Fruit fly (Drosophila melanogaster) whole organism, embryonic: ENCODE results near the gene ckd.

ENCODE experiments used
- Ada2b ChIP-seq: fragments of 200-800 bp; sonication (Bioruptor generic); IDR thresholded peaks from 2 replicates; pipeline ENCODE4 v1.3.6; 2022; ENCODE audit warnings: missing biosample characterization, missing genetic modification characterization
- Bgb ChIP-seq: fragments of 200-800 bp; sonication (Bioruptor generic); IDR thresholded peaks from 2 replicates; pipeline ENCODE4 v1.3.6; 2022; ENCODE audit warnings: missing biosample characterization, missing genetic modification characterization; ENCODE audit not compliant: partially characterized antibody
- C15 ChIP-seq: fragments of 200-800 bp; sonication (Bioruptor generic); IDR thresholded peaks from 3 replicates; pipeline ENCODE4 v1.3.6; 2022; ENCODE audit warnings: missing biosample characterization, missing genetic modification characterization
- CG10209 ChIP-seq: fragments of 200-800 bp; sonication (Bioruptor generic); optimal IDR thresholded peaks from 3 replicates; lab custom pipeline; 2017; ENCODE audit warnings: missing biosample characterization, mild to moderate bottlenecking, missing genetic modification characterization, missing genetic modification reagents
- CG11723 ChIP-seq: fragments of 200-800 bp; sonication (Bioruptor generic); optimal IDR thresholded peaks from 2 replicates; lab custom pipeline; 2017; ENCODE audit warnings: missing biosample characterization, mild to moderate bottlenecking, missing genetic modification characterization
- CG15601 ChIP-seq: fragments of 200-800 bp; sonication (Bioruptor generic); optimal IDR thresholded peaks from 3 replicates; lab custom pipeline; 2019; ENCODE audit warnings: missing biosample characterization, mild to moderate bottlenecking, missing genetic modification characterization, moderate library complexity
- CG1602 ChIP-seq: fragments of 200-800 bp; sonication (Bioruptor generic); optimal IDR thresholded peaks from 3 replicates; lab custom pipeline; 2016; ENCODE audit warnings: missing biosample characterization, missing genetic modification characterization
- CG1603 ChIP-seq: fragments of 200-800 bp; sonication (Bioruptor generic); optimal IDR thresholded peaks from 2 replicates; lab custom pipeline; 2019; ENCODE audit warnings: missing biosample characterization, mild to moderate bottlenecking, missing genetic modification characterization, moderate library complexity
- CG1647 ChIP-seq: fragments of 200-800 bp; sonication (Bioruptor generic); optimal IDR thresholded peaks from 3 replicates; lab custom pipeline; 2016; ENCODE audit warnings: missing biosample characterization, missing genetic modification characterization
- CG2202 ChIP-seq: fragments of 200-800 bp; sonication (Bioruptor generic); optimal IDR thresholded peaks from 2 replicates; lab custom pipeline; 2018; ENCODE audit warnings: missing biosample characterization, mild to moderate bottlenecking, missing genetic modification characterization
- CG30020 ChIP-seq: fragments of 200-800 bp; optimal IDR thresholded peaks from 2 replicates; lab custom pipeline; 2019; ENCODE audit warnings: missing biosample characterization, mild to moderate bottlenecking, missing genetic modification characterization, moderate library complexity
- CG3281 ChIP-seq: fragments of 200-800 bp; sonication (Bioruptor generic); optimal IDR thresholded peaks from 3 replicates; lab custom pipeline; 2017; ENCODE audit warnings: missing biosample characterization, mild to moderate bottlenecking, missing genetic modification characterization
- CG33557 ChIP-seq: fragments of 200-800 bp; sonication (Bioruptor generic); optimal IDR thresholded peaks from 2 replicates; lab custom pipeline; 2019; ENCODE audit warnings: missing biosample characterization, mild to moderate bottlenecking, missing genetic modification characterization, moderate library complexity
- CG34376 ChIP-seq: fragments of 200-800 bp; sonication (Bioruptor generic); optimal IDR thresholded peaks from 2 replicates; lab custom pipeline; 2018; ENCODE audit warnings: missing biosample characterization, mild to moderate bottlenecking, missing genetic modification characterization
- CG43689 ChIP-seq: fragments of 200-800 bp; sonication (Bioruptor generic); IDR thresholded peaks from 2 replicates; pipeline ENCODE4 v1.3.6; 2022; ENCODE audit warnings: missing biosample characterization, missing genetic modification characterization
- CG4404 ChIP-seq: fragments of 200-800 bp; sonication (Bioruptor generic); IDR thresholded peaks from 2 replicates; pipeline ENCODE4 v1.3.6; 2022; ENCODE audit warnings: missing biosample characterization, missing genetic modification characterization
- CG4854 ChIP-seq: fragments of 200-800 bp; sonication (Bioruptor generic); optimal IDR thresholded peaks from 2 replicates; lab custom pipeline; 2016; ENCODE audit warnings: missing biosample characterization, missing genetic modification characterization, inconsistent platforms
- CG7987 ChIP-seq: fragments of 200-800 bp; sonication (Bioruptor generic); optimal IDR thresholded peaks from 2 replicates; lab custom pipeline; 2018; ENCODE audit warnings: missing biosample characterization, mild to moderate bottlenecking, missing genetic modification characterization, moderate library complexity
- CG8290 ChIP-seq, 3 experiments: fragments of 200-800 bp; sonication (Bioruptor generic); optimal IDR thresholded peaks; 2 replicates each; lab custom pipeline; 2016 to 2019; ENCODE audit warnings: missing biosample characterization in 3 of 3, missing genetic modification characterization in 3 of 3, mild to moderate bottlenecking in 2 of 3, moderate library complexity in 1 of 3
- CG8765 ChIP-seq: fragments of 200-800 bp; sonication (Bioruptor generic); IDR thresholded peaks from 2 replicates; pipeline ENCODE4 v1.3.6; 2022; ENCODE audit warnings: missing biosample characterization, missing genetic modification characterization
- CkIIα-i1 ChIP-seq: fragments of 200-800 bp; sonication (Bioruptor generic); IDR thresholded peaks from 2 replicates; pipeline ENCODE4 v1.3.6; 2022; ENCODE audit warnings: missing biosample characterization, missing genetic modification characterization
- Dbx ChIP-seq: fragments of 200-800 bp; sonication (Bioruptor generic); IDR thresholded peaks from 3 replicates; pipeline ENCODE4 v1.3.6; 2022; ENCODE audit warnings: missing biosample characterization, missing genetic modification characterization
- Deaf1 ChIP-seq: fragments of 200-800 bp; optimal IDR thresholded peaks from 3 replicates; lab custom pipeline; 2019; ENCODE audit warnings: missing biosample characterization, mild to moderate bottlenecking, missing genetic modification characterization, moderate library complexity
- E2f2 ChIP-seq: fragments of 200-800 bp; sonication (Bioruptor generic); IDR thresholded peaks from 2 replicates; pipeline ENCODE4 v1.3.6; 2022; ENCODE audit warnings: missing biosample characterization, missing genetic modification characterization
- Ets65A ChIP-seq: fragments of 200-800 bp; sonication (Bioruptor generic); peaks from one replicate; lab custom pipeline; 2016; ENCODE audit warnings: missing biosample characterization, missing genetic modification characterization
- HmgD ChIP-seq: fragments of 200-800 bp; sonication (Bioruptor generic); optimal IDR thresholded peaks from 3 replicates; lab custom pipeline; 2016; ENCODE audit warnings: missing biosample characterization, missing genetic modification characterization
- Hmr ChIP-seq: fragments of 200-800 bp; sonication (Bioruptor generic); optimal IDR thresholded peaks from 3 replicates; lab custom pipeline; 2017; ENCODE audit warnings: mild to moderate bottlenecking, missing biosample characterization, missing genetic modification reagents, missing genetic modification characterization
- Lhr ChIP-seq: fragments of 200-800 bp; sonication (Bioruptor generic); optimal IDR thresholded peaks from 3 replicates; lab custom pipeline; 2017; ENCODE audit warnings: mild to moderate bottlenecking, missing biosample characterization, missing genetic modification reagents, missing genetic modification characterization
- Mad ChIP-seq: fragments of 200-800 bp; sonication (Bioruptor generic); optimal IDR thresholded peaks from 2 replicates; lab custom pipeline; 2016; ENCODE audit warnings: missing biosample characterization, missing genetic modification characterization
- NC2α ChIP-seq: fragments of 200-800 bp; sonication (Bioruptor generic); optimal IDR thresholded peaks from 2 replicates; lab custom pipeline; 2016; ENCODE audit warnings: missing biosample characterization, missing genetic modification characterization
- Neu2 ChIP-seq: fragments of 200-800 bp; sonication (Bioruptor generic); optimal IDR thresholded peaks from 3 replicates; lab custom pipeline; 2016; ENCODE audit warnings: missing biosample characterization, missing genetic modification characterization, borderline replicate concordance
- caup ChIP-seq: fragments of 200-800 bp; sonication (Bioruptor generic); optimal IDR thresholded peaks from 3 replicates; lab custom pipeline; 2017; ENCODE audit warnings: missing biosample characterization, mild to moderate bottlenecking, missing genetic modification characterization, moderate library complexity; ENCODE audit not compliant: severe bottlenecking
- dmrt11E ChIP-seq: fragments of 200-800 bp; sonication (Bioruptor generic); optimal IDR thresholded peaks from 3 replicates; lab custom pipeline; 2018; ENCODE audit warnings: missing biosample characterization, mild to moderate bottlenecking, missing genetic modification characterization, moderate library complexity
- fd64A ChIP-seq: fragments of 200-800 bp; sonication (Bioruptor generic); optimal IDR thresholded peaks from 3 replicates; lab custom pipeline; 2018; ENCODE audit warnings: missing biosample characterization, mild to moderate bottlenecking, missing genetic modification characterization
- ham ChIP-seq: fragments of 200-800 bp; sonication (Bioruptor generic); IDR thresholded peaks from 2 replicates; pipeline ENCODE4 v1.3.6; 2022; ENCODE audit warnings: missing biosample characterization, missing genetic modification characterization
- hkb ChIP-seq, 2 experiments: fragments of 200-800 bp in 1 of 2; fragments of >200 bp in 1 of 2; sonication (Bioruptor generic) in 1 of 2; IDR thresholded peaks in 1 of 2; optimal IDR thresholded peaks in 1 of 2; 2 replicates each; pipeline versions ENCODE4 v1.3.6 to Lab custom; 2017 to 2022; ENCODE audit warnings: missing biosample characterization in 1 of 2, missing genetic modification characterization in 1 of 2
- jigr1 ChIP-seq: fragments of 200-800 bp; sonication (Bioruptor generic); IDR thresholded peaks from 3 replicates; pipeline ENCODE4 v1.3.6; 2022; ENCODE audit warnings: missing biosample characterization, missing genetic modification characterization
- jumu ChIP-seq: fragments of 200-800 bp; sonication (Bioruptor generic); optimal IDR thresholded peaks from 3 replicates; lab custom pipeline; 2016; ENCODE audit warnings: missing biosample characterization, missing genetic modification characterization
- luna ChIP-seq: fragments of 200-800 bp; sonication (Bioruptor generic); optimal IDR thresholded peaks from 2 replicates; lab custom pipeline; 2016; ENCODE audit warnings: missing biosample characterization, missing genetic modification characterization
- nmo ChIP-seq: fragments of 200-800 bp; sonication (Bioruptor generic); optimal IDR thresholded peaks from 2 replicates; lab custom pipeline; 2018; ENCODE audit warnings: missing biosample characterization, mild to moderate bottlenecking, missing genetic modification characterization, moderate library complexity
- oc ChIP-seq: fragments of 200-800 bp; sonication (Bioruptor generic); optimal IDR thresholded peaks from 2 replicates; lab custom pipeline; 2018; ENCODE audit warnings: missing biosample characterization, mild to moderate bottlenecking, missing genetic modification characterization, moderate library complexity
- onecut ChIP-seq: fragments of 200-800 bp; sonication (Bioruptor generic); IDR thresholded peaks from 2 replicates; pipeline ENCODE4 v1.3.6; 2022; ENCODE audit warnings: missing biosample characterization, missing genetic modification characterization
- otp ChIP-seq: fragments of 200-800 bp; sonication (Bioruptor generic); IDR thresholded peaks from 3 replicates; pipeline ENCODE4, ENCODE4 v1.3.6; 2022; ENCODE audit warnings: missing biosample characterization, missing genetic modification characterization
- sens ChIP-seq: fragments of 200-800 bp; sonication (Bioruptor generic); peaks from one replicate; lab custom pipeline; 2016; ENCODE audit warnings: missing biosample characterization, missing genetic modification characterization
- slbo ChIP-seq: fragments of 200-800 bp; sonication (Bioruptor generic); IDR thresholded peaks from 2 replicates; pipeline ENCODE4 v1.3.6; 2022; ENCODE audit warnings: missing biosample characterization, missing genetic modification characterization
- so ChIP-seq: fragments of 200-800 bp; sonication (Bioruptor generic); IDR thresholded peaks from 3 replicates; pipeline ENCODE4 v1.3.6; 2022; ENCODE audit warnings: missing biosample characterization, missing genetic modification characterization
- tx ChIP-seq: fragments of 200-800 bp; sonication (Bioruptor generic); optimal IDR thresholded peaks from 2 replicates; lab custom pipeline; 2016; ENCODE audit warnings: missing biosample characterization, missing genetic modification characterization
- unc-4 ChIP-seq: fragments of 200-800 bp; sonication (Bioruptor generic); IDR thresholded peaks from 2 replicates; pipeline ENCODE4 v1.3.6; 2022; ENCODE audit warnings: missing biosample characterization, missing genetic modification characterization; ENCODE audit not compliant: partially characterized antibody

ckd gene

DNA sequence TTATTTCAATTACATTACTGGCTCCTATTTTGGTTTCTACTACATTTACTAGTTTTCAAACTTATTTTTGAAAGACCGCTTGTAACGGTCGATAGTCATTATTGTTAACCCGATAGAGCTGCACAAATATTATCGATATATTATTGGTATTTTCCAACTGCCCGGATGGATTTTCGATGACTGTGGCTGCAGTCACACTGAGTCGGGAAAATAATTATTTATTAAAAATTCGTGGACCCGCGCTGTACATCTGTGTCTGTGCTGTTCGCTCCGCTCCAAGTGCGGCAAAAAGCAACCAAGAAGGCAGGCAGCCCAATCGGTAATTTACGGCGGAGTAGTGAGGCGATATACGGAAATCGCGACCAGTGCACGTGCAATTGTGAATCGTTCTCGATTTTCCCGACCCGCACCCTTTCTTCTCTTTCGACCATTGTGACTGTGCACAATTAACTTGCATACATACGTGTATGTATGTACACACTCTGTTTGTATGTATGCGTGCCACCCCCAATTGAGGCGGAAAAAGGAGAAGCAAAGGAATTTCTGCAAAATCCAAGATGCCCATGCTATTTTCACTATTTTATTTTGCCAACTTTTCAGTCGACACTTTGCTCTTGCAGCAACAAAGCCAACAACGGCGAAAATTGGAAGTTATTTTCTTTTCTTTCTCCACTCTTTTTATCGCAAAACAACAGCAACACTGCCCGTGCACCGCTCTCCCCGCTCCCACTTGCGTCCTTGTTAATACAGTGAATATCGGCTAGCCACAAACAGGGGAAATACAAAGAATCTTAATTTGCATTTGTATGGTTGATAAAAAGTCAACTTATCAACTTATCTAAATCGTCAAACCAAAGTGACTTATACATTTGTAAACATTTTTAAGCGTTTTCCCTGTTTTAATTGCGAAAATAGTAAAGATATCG lies 46.1 kb downstream of the ckd start, which contains the start of gene ZnT63C (continued):
- no peak for TF ChIP-seq CG1647
- TF ChIP-seq Dbx (GFP tag; lab: Robert Waterston, UW): peak; percentile 38; the same call in 1 of the 3 replicates
- no peak for TF ChIP-seq CG3281
- no peak for TF ChIP-seq onecut (GFP tag; lab: Robert Waterston, UW)
- peak; percentile 69 for TF ChIP-seq sens
- TF ChIP-seq CG4854: no peak
- TF ChIP-seq CG1603: peak; percentile 63
- no peak for TF ChIP-seq jigr1
- TF ChIP-seq dmrt11E (tag; lab: Kevin White, UChicago): no peak
- no peak for TF ChIP-seq CG10209 (GFP tag; lab: Kevin White, UChicago)
- peak; percentile 34 for TF ChIP-seq nmo
- TF ChIP-seq Hmr (GFP tag; lab: Kevin White, UChicago): no peak
- TF ChIP-seq NC2α (GFP tag; lab: Kevin White, UChicago): no peak
- TF ChIP-seq jumu (GFP tag; lab: Kevin White, UChicago): no peak
- no peak for TF ChIP-seq Deaf1 (tag; lab: Kevin White, UChicago)
- no peak for TF ChIP-seq CG43689 (GFP tag; lab: Robert Waterston, UW)
- peak; percentile 36 for TF ChIP-seq CG34376 (GFP tag; lab: Kevin White, UChicago)
- peak; percentile 78 for TF ChIP-seq unc-4
- no peak for TF ChIP-seq luna (GFP tag; lab: Kevin White, UChicago)
- peak; percentile 26; the same call in 1 of the 3 replicates for TF ChIP-seq otp (GFP tag; lab: Robert Waterston, UW)
- TF ChIP-seq CG15601 (tag; lab: Kevin White, UChicago): no peak
- TF ChIP-seq CG1602 (GFP tag; lab: Kevin White, UChicago): no peak
- TF ChIP-seq CG30020 (tag; lab: Kevin White, UChicago): peak; percentile 18
- TF ChIP-seq CkIIα-i1 (GFP tag; lab: Robert Waterston, UW): no peak
- no peak for TF ChIP-seq CG7987 (GFP tag; lab: Kevin White, UChicago)
- TF ChIP-seq so (GFP tag; lab: Robert Waterston, UW): no peak
- no peak for TF ChIP-seq oc (tag; lab: Kevin White, UChicago)
- peak; percentile 14 for TF ChIP-seq Mad (GFP tag; lab: Kevin White, UChicago)
- TF ChIP-seq Bgb (GFP tag; lab: Robert Waterston, UW): peak; percentile 87
- TF ChIP-seq C15 (GFP tag; lab: Robert Waterston, UW): no peak
- TF ChIP-seq Ada2b (GFP tag; lab: Robert Waterston, UW): no peak
- no peak for TF ChIP-seq slbo (GFP tag; lab: Robert Waterston, UW)
- TF ChIP-seq E2f2 (GFP tag; lab: Robert Waterston, UW): no peak; the same call in 1 of the 2 replicates
- TF ChIP-seq tx (GFP tag; lab: Kevin White, UChicago): no peak
- TF ChIP-seq hkb (optimal IDR thresholded peaks at IDR 0.05; lab: Kevin White, UChicago): no peak
- TF ChIP-seq hkb (GFP tag; IDR thresholded peaks at IDR 0.05; lab: Robert Waterston, UW): no peak
- TF ChIP-seq CG8765 (GFP tag; lab: Robert Waterston, UW): no peak
- peak; percentile 26 for TF ChIP-seq fd64A
- peak; percentile 6 for TF ChIP-seq CG33557
- no peak for TF ChIP-seq caup (GFP tag; lab: Kevin White, UChicago)
- no peak for TF ChIP-seq ham (GFP tag; lab: Robert Waterston, UW)
- TF ChIP-seq Lhr (GFP tag; lab: Kevin White, UChicago): no peak
- TF ChIP-seq CG2202 (tag; lab: Kevin White, UChicago): no peak
- no peak for TF ChIP-seq Ets65A
- no peak for TF ChIP-seq HmgD (GFP tag; lab: Kevin White, UChicago)
- TF ChIP-seq CG8290 (GFP tag; optimal IDR thresholded peaks at IDR 0.05; lab: Kevin White, UChicago): no peak
- TF ChIP-seq CG8290 (tag; optimal IDR thresholded peaks at IDR 0.05; lab: Kevin White, UChicago): peak in 1 of 2 experiments; percentile 30
- TF ChIP-seq Neu2 (GFP tag; lab: Kevin White, UChicago): no peak
- no peak for TF ChIP-seq CG4404 (GFP tag; lab: Robert Waterston, UW)
- no peak for TF ChIP-seq CG11723 (GFP tag; lab: Kevin White, UChicago)
